Worm (Caenorhabditis elegans): ENCODE data around the gene F21A3.2.

F21A3.2 gene

DNA sequence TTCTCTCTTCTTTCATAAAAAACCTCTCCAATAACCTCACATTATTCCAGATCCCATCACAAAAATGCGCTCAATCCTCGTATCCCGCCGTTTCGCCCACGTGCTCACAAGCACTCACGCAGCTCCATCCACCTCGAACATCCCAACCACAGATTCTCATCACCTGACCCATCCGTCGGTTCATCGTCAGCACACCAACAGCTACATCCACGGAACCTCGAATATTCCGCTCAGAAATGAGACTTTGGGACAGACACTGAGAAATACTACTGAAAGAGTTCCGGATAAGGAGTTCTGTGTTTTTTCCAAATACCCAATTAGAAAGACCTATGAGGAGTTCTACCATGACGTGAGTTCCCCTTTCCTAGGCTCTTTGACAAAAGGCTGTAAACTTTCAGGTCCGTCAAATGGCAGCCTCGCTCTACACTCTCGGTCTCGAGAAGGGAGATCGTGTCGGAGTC, 33.6 kb upstream of the F21A3.2 start, which contains the start of gene acs-2:
TSS of gene acs-2 (plus strand) at position 51 of the 461 bp plus-strand sequence.
- TF ChIP-seq flt-1 (GFP tag; IDR thresholded peaks at IDR 0.05) (no peak), ztf-23 (GFP tag; IDR thresholded peaks at IDR 0.05) (no peak), tab-1 (GFP tag; IDR thresholded peaks at IDR 0.05) (no peak), med-1 (GFP tag; optimal IDR thresholded peaks at IDR 0.05; ENCODE audit: insufficient read depth) (no peak), T22C8.4 (GFP tag; IDR thresholded peaks at IDR 0.05) (no peak), ref-1 (GFP tag; conservative IDR thresholded peaks at IDR 0.05) (no peak), klf-2 (GFP tag; conservative IDR thresholded peaks at IDR 0.05) (no peak), cog-1 (tag; optimal IDR thresholded peaks at IDR 0.05) (no peak), ztf-29 (GFP tag; IDR thresholded peaks at IDR 0.05) (no peak)

DNA sequence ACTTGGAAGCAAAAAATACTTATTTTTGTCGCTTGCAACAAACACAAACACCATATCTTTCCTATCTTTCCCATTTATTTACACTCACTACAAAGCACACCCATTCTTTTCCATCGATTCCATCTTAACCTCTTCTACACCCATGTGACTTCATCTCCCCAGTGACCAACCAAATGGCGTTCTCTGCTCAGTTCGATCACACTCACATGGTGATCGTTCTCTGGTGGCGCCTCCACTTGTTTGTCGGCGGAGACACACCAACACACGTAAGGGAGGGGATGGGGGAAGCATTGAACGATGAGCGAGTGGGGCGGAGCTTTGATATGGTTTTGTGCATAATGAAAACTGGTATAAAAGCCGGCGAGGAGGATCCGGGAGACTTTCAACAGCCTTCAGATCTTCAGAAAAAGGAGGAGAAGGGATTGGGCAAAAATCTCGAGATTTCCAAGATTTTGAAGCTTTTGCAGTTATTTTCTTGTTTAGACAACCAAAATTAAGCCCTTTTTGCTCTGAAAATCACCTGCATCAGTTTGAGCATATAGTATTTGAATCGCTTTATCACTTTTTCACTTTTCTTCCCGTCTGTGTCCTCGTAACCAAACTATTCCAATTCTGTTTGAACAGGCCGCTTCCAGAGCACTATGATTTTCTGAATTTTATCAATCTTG, 32.9 kb upstream of the F21A3.2 start:
- TF ChIP-seq klf-2 (GFP tag; conservative IDR thresholded peaks at IDR 0.05) (no peak), ref-1 (GFP tag; conservative IDR thresholded peaks at IDR 0.05) (no peak), ztf-23 (GFP tag; IDR thresholded peaks at IDR 0.05) (no peak), ztf-29 (GFP tag; IDR thresholded peaks at IDR 0.05) (no peak), cog-1 (tag; optimal IDR thresholded peaks at IDR 0.05) (no peak), med-1 (GFP tag; optimal IDR thresholded peaks at IDR 0.05; ENCODE audit: insufficient read depth) (no peak)

ce11 chrV:15563985-15564384, 30.2 kb upstream of the F21A3.2 start:
- TF ChIP-seq ztf-23 (GFP tag; IDR thresholded peaks at IDR 0.05) (no peak), cog-1 (tag; optimal IDR thresholded peaks at IDR 0.05) (no peak), klf-2 (GFP tag; conservative IDR thresholded peaks at IDR 0.05) (no peak), tab-1 (GFP tag; IDR thresholded peaks at IDR 0.05) (no peak), ref-1 (GFP tag; conservative IDR thresholded peaks at IDR 0.05) (no peak), med-1 (GFP tag; optimal IDR thresholded peaks at IDR 0.05; ENCODE audit: insufficient read depth) (no peak), ztf-29 (GFP tag; IDR thresholded peaks at IDR 0.05) (no peak), flt-1 (GFP tag; IDR thresholded peaks at IDR 0.05) (no peak), T22C8.4 (GFP tag; IDR thresholded peaks at IDR 0.05) (no peak)

- TF ChIP-seq flt-1 (GFP tag; IDR thresholded peaks at IDR 0.05) (no peak), klf-2 (GFP tag; conservative IDR thresholded peaks at IDR 0.05) (no peak), cog-1 (tag; optimal IDR thresholded peaks at IDR 0.05) (no peak), tab-1 (GFP tag; IDR thresholded peaks at IDR 0.05) (no peak), ztf-29 (GFP tag; IDR thresholded peaks at IDR 0.05) (no peak), T22C8.4 (GFP tag; IDR thresholded peaks at IDR 0.05) (no peak), ref-1 (GFP tag; conservative IDR thresholded peaks at IDR 0.05) (no peak)
Observed at ce11 chrV:15563477-15563876, 29.7 kb upstream of the F21A3.2 start.

DNA sequence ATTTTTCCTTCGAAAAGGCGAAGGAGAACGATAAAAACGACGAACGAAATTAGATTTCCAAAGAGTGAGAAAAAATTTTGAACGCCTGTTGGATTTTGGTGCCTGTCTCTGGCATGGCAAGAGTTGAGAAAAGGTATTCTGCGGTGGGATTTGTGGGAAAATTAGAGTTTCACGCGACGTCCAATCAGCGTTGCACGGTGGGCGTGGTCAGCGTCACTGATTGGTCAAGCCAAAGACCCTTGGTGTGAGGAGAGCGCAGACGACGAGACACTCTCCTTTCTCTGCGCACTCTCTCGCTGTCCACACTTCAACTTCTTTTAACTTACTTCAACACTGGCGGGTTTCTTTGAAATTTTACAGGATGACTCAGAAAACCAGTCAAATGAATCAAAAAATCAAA, 28.8 kb upstream of the F21A3.2 start:
- TF ChIP-seq ztf-29 (GFP tag; IDR thresholded peaks at IDR 0.05) (no peak), tab-1 (GFP tag; IDR thresholded peaks at IDR 0.05) (no peak), ref-1 (GFP tag; conservative IDR thresholded peaks at IDR 0.05) (no peak), T22C8.4 (GFP tag; IDR thresholded peaks at IDR 0.05) (no peak), klf-2 (GFP tag; conservative IDR thresholded peaks at IDR 0.05) (no peak), cog-1 (tag; optimal IDR thresholded peaks at IDR 0.05) (no peak), flt-1 (GFP tag; IDR thresholded peaks at IDR 0.05) (no peak), ztf-23 (GFP tag; IDR thresholded peaks at IDR 0.05) (no peak), med-1 (GFP tag; optimal IDR thresholded peaks at IDR 0.05; ENCODE audit: insufficient read depth) (no peak)

DNA sequence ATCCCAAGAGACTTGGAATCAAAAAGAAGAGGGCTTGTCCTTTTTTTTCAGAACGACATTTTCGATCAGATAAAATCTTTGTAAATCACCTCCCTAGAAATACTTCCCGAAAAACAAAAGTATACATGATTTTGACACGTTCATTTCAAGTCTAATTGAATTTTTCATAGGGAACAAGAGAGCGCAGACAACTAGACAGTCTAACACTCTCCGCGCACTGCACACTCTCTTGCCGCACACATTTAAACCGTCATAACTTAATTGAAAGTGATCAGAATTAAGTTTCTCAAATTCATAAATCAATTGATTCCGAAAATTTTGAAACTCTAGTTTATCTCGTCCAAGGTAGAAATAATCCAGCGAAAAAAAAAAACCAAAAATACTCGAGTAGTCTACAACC, 26.0 kb upstream of the F21A3.2 start:
- no peak for TF ChIP-seq cog-1 (tag; optimal IDR thresholded peaks at IDR 0.05)
- TF ChIP-seq ztf-23 (GFP tag; IDR thresholded peaks at IDR 0.05) = no peak
- no peak for TF ChIP-seq med-1 (GFP tag; optimal IDR thresholded peaks at IDR 0.05; ENCODE audit: insufficient read depth)
- no peak for TF ChIP-seq tab-1 (GFP tag; IDR thresholded peaks at IDR 0.05)
- no peak for TF ChIP-seq ztf-29 (GFP tag; IDR thresholded peaks at IDR 0.05)
- TF ChIP-seq T22C8.4 (GFP tag; IDR thresholded peaks at IDR 0.05) = no peak
- TF ChIP-seq flt-1 (GFP tag; IDR thresholded peaks at IDR 0.05) = no peak
- no peak for TF ChIP-seq ref-1 (GFP tag; conservative IDR thresholded peaks at IDR 0.05)
- no peak for TF ChIP-seq klf-2 (GFP tag; conservative IDR thresholded peaks at IDR 0.05)

- TF ChIP-seq med-1 (GFP tag; optimal IDR thresholded peaks at IDR 0.05; ENCODE audit: insufficient read depth) = no peak
- TF ChIP-seq ref-1 (GFP tag; conservative IDR thresholded peaks at IDR 0.05) = no peak
- no peak for TF ChIP-seq T22C8.4 (GFP tag; IDR thresholded peaks at IDR 0.05)
- no peak for TF ChIP-seq flt-1 (GFP tag; IDR thresholded peaks at IDR 0.05)
- no peak for TF ChIP-seq klf-2 (GFP tag; conservative IDR thresholded peaks at IDR 0.05)
- no peak for TF ChIP-seq ztf-23 (GFP tag; IDR thresholded peaks at IDR 0.05)
- no peak for TF ChIP-seq cog-1 (tag; optimal IDR thresholded peaks at IDR 0.05)
- no peak for TF ChIP-seq ztf-29 (GFP tag; IDR thresholded peaks at IDR 0.05)
- no peak for TF ChIP-seq tab-1 (GFP tag; IDR thresholded peaks at IDR 0.05)
Observed at ce11 chrV:15559047-15559446, 25.3 kb upstream of the F21A3.2 start, which contains the start of gene acr-18. Gene acr-18, minus strand, starts transcription at chrV:15559147.

DNA sequence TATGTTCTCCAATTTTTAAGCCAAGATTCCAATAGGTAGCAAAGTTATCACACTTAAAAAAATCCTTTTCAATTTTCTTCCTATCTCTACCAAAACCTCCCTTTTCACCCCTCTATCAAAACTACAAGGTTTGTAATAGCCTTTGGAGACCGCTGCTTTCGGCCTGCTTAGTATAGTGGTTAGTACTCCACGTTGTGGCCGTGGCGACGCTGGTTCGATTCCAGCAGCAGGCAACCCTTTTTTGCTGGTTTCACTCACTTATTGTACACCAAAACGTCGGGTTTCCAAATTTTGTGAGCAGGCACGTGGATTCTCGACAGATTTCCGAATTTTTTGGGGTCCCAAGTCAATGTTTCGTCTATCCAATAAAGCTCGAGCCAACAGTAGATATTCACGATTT, 20.1 kb upstream of the F21A3.2 start:
- TF ChIP-seq cog-1 (tag; optimal IDR thresholded peaks at IDR 0.05) (no peak), ref-1 (GFP tag; conservative IDR thresholded peaks at IDR 0.05) (no peak), T22C8.4 (GFP tag; IDR thresholded peaks at IDR 0.05) (no peak), tab-1 (GFP tag; IDR thresholded peaks at IDR 0.05) (peak; percentile 81), med-1 (GFP tag; optimal IDR thresholded peaks at IDR 0.05; ENCODE audit: insufficient read depth) (no peak), flt-1 (GFP tag; IDR thresholded peaks at IDR 0.05) (peak; percentile 86), klf-2 (GFP tag; conservative IDR thresholded peaks at IDR 0.05) (peak; percentile 50; the same call in 1 of the 2 replicates), ztf-23 (GFP tag; IDR thresholded peaks at IDR 0.05) (peak; percentile 73), ztf-29 (GFP tag; IDR thresholded peaks at IDR 0.05) (peak; percentile 55; the same call in 1 of the 2 replicates)

- TF ChIP-seq klf-2 (GFP tag; conservative IDR thresholded peaks at IDR 0.05) (peak; percentile 91), ztf-29 (GFP tag; IDR thresholded peaks at IDR 0.05) (peak; percentile 81), flt-1 (GFP tag; IDR thresholded peaks at IDR 0.05) (peak; percentile 95), med-1 (GFP tag; optimal IDR thresholded peaks at IDR 0.05; ENCODE audit: insufficient read depth) (peak; percentile 53), ref-1 (GFP tag; conservative IDR thresholded peaks at IDR 0.05) (peak; percentile 75), T22C8.4 (GFP tag; IDR thresholded peaks at IDR 0.05) (peak; percentile 89), ztf-23 (GFP tag; IDR thresholded peaks at IDR 0.05) (peak; percentile 94), cog-1 (tag; optimal IDR thresholded peaks at IDR 0.05) (peak; percentile 20), tab-1 (GFP tag; IDR thresholded peaks at IDR 0.05) (peak; percentile 93)
Observed at ce11 chrV:15551642-15552041, 17.9 kb upstream of the F21A3.2 start.
